Worm (Caenorhabditis elegans) whole organism, L1 larva: ENCODE measurements around the gene F11A5.17.

Experiments
- elt-2 ChIP-seq: sonication (generic microtip); optimal IDR thresholded peaks from 2 replicates; lab custom pipeline; 2016; ENCODE audit warnings: missing genetic modification characterization, mild to moderate bottlenecking, inconsistent platforms, missing compliant biosample characterization, missing genetic modification reagents
- sup-37 ChIP-seq: fragments of 200-800 bp; sonication (Bioruptor generic); optimal IDR thresholded peaks from 2 replicates; lab custom pipeline; 2018; ENCODE audit warnings: mild to moderate bottlenecking, missing genetic modification characterization, missing compliant biosample characterization
- unc-62 ChIP-seq: fragments of 150-350 bp; optimal IDR thresholded peaks from 2 replicates; lab custom pipeline; 2014; ENCODE audit warnings: missing biosample characterization, missing genetic modification reagents, missing genetic modification characterization

DNA sequence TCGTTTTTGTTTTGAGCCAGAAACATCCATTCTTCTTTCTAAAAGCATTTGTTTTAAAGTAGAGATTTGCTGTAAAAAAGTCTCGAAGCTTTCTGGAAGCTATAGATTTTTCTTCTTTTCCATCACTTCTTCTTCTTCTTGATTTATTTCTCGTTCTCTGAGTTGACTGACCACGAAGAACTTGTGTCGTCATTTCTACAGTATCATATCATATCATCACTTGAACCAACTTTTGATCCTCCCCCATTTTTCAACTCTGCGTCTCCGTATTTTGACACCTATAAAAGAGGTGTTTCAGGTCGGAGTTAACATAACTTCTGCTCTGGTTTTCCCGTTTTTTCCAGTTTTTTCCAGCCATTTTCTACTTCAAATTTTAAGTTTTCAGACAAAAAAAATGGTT is 12.7 kb downstream of the F11A5.17 start, which contains the start of gene F11A5.9:
- TF ChIP-seq sup-37 (GFP tag; lab: Kevin White, UChicago) (no peak), unc-62 (GFP tag; lab: Kevin White, UChicago) (no peak), elt-2 (tag; lab: Kevin White, UChicago) (no peak)
